Worm (Caenorhabditis elegans): ENCODE measurements around the gene eor-1.

eor-1 gene

DNA sequence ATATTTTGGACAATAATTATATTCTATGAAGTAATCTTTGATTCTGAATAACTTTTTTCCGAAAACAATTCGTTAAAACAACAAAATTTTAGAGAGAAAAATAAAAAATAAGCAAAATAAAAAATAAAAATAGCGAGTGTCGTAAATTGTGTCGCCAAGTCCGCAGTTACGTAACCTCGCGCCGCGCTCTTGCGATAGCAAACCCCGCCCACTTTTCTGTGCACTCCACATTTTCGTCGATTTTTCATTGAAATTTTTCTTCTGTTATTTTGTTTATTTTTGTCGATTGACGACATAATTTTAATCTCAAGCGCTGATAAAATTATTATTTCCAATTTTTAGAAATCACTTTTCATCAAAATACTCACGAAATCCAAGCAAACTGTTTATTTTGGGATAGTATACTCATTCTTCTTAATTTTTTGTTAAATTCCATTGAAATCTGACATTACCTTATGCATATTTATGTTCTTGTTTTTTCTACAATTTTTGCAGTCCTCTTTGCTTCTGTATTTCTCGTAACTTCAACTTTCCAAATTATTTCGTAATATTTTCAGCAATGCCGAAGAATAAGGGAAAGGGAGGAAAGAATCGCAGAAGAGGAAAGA is 11.5 kb upstream of the eor-1 start, which contains the start of gene eif-1.A:
eif-1.A (plus strand) TSS at position 558 of the 608 bp plus-strand sequence.
- peak; percentile 51 for TF ChIP-seq nhr-28 (tag; optimal IDR thresholded peaks at IDR 0.05)
- TF ChIP-seq mep-1 (tag; optimal IDR thresholded peaks at IDR 0.05): peak; percentile 61
- TF ChIP-seq nhr-6 (tag; optimal IDR thresholded peaks at IDR 0.05): peak; percentile 45
- TF ChIP-seq F44E2.7 (GFP tag; IDR thresholded peaks at IDR 0.05): no peak
- peak; percentile 29 for TF ChIP-seq hlh-11 (tag; optimal IDR thresholded peaks at IDR 0.05)
- TF ChIP-seq nhr-111 (GFP tag; optimal IDR thresholded peaks at IDR 0.05): no peak
- TF ChIP-seq lin-38 (GFP tag; IDR thresholded peaks at IDR 0.05): peak; percentile 66
- TF ChIP-seq rbr-2 (tag; optimal IDR thresholded peaks at IDR 0.05): peak; percentile 24
- no peak for TF ChIP-seq skn-1 (tag; optimal IDR thresholded peaks at IDR 0.05)
- peak; percentile 26 for TF ChIP-seq hlh-30 (tag; optimal IDR thresholded peaks at IDR 0.05; ENCODE audit: insufficient read depth)
- TF ChIP-seq mes-2 (tag; optimal IDR thresholded peaks at IDR 0.05; ENCODE audit: poor library complexity, severe bottlenecking): peak; percentile 87
- no peak for TF ChIP-seq daf-16 (GFP tag; optimal IDR thresholded peaks at IDR 0.05)
- TF ChIP-seq daf-16 (tag; optimal IDR thresholded peaks at IDR 0.05): peak; percentile 40
- peak in 1 of 2 experiments; percentile 85 for TF ChIP-seq lsy-2 (tag; optimal IDR thresholded peaks at IDR 0.05)
- no peak for TF ChIP-seq ZK546.5 (tag; optimal IDR thresholded peaks at IDR 0.05)
- peak; percentile 47 for TF ChIP-seq dpl-1 (GFP tag; optimal IDR thresholded peaks at IDR 0.05)
- peak; percentile 24; the same call in 1 of the 2 replicates for TF ChIP-seq snpc-1.2 (GFP tag; IDR thresholded peaks at IDR 0.05)
- TF ChIP-seq unc-39 (tag; optimal IDR thresholded peaks at IDR 0.05): no peak
- no peak for TF ChIP-seq hmg-1.1 (GFP tag; IDR thresholded peaks at IDR 0.05)
- peak; percentile 30 for TF ChIP-seq nhr-77 (tag; optimal IDR thresholded peaks at IDR 0.05)
- peak; percentile 37 for TF ChIP-seq dve-1 (tag; optimal IDR thresholded peaks at IDR 0.05; ENCODE audit: insufficient read depth)

DNA sequence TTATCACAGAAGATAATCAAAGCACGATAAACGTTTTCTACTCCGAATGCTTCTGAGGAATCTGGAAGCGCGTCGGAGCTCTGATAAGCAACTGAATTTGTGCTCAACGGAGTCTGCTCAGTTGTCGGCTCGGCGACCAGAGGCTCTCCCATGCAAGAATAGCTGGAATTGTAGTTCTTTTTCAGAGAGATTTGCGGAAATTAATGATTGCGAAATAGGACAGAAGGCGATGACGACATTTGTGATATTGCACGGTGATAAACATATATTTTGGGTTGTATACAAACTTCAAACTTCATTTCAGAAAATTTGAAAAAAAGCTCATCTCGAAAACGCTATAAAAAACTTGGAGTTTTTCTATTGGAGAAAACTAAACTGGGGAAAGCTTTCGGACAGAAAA is 10.8 kb upstream of the eor-1 start, which contains the start of gene H06H21.37:
H06H21.37 (minus strand) TSS at position 162 of the 400 bp plus-strand sequence.
- no peak for TF ChIP-seq T20F7.1 (GFP tag; optimal IDR thresholded peaks at IDR 0.05)
- TF ChIP-seq spr-1 (tag; optimal IDR thresholded peaks at IDR 0.05): no peak
- TF ChIP-seq nhr-25 (tag; optimal IDR thresholded peaks at IDR 0.05; ENCODE audit: borderline replicate concordance, insufficient read depth): no peak
- TF ChIP-seq saeg-2 (GFP tag; IDR thresholded peaks at IDR 0.05): no peak
- no peak for TF ChIP-seq lsy-2 (tag; optimal IDR thresholded peaks at IDR 0.05)
- no peak for TF ChIP-seq mdl-1 (tag; optimal IDR thresholded peaks at IDR 0.05)
- TF ChIP-seq lir-3 (tag; optimal IDR thresholded peaks at IDR 0.05): no peak
- TF ChIP-seq ZK546.5 (tag; optimal IDR thresholded peaks at IDR 0.05): no peak
- TF ChIP-seq Y5F2A.4 (GFP tag; optimal IDR thresholded peaks at IDR 0.05): no peak
- no peak for TF ChIP-seq lin-39 (tag; optimal IDR thresholded peaks at IDR 0.05)
- no peak for TF ChIP-seq dmd-8 (GFP tag; IDR thresholded peaks at IDR 0.05)
- TF ChIP-seq T26A8.4 (GFP tag; IDR thresholded peaks at IDR 0.05): no peak
- TF ChIP-seq hlh-11 (tag; optimal IDR thresholded peaks at IDR 0.05): no peak
- TF ChIP-seq dve-1 (tag; optimal IDR thresholded peaks at IDR 0.05; ENCODE audit: insufficient read depth): no peak
- no peak for TF ChIP-seq nhr-41 (GFP tag; IDR thresholded peaks at IDR 0.05)
- no peak for TF ChIP-seq cey-2 (tag; optimal IDR thresholded peaks at IDR 0.05; ENCODE audit: borderline replicate concordance, insufficient read depth)
- TF ChIP-seq madf-9 (GFP tag; conservative IDR thresholded peaks at IDR 0.05): no peak
- no peak for TF ChIP-seq Y48G9A.11 (GFP tag; IDR thresholded peaks at IDR 0.05)
- TF ChIP-seq tag-97 (GFP tag; IDR thresholded peaks at IDR 0.05): no peak

DNA sequence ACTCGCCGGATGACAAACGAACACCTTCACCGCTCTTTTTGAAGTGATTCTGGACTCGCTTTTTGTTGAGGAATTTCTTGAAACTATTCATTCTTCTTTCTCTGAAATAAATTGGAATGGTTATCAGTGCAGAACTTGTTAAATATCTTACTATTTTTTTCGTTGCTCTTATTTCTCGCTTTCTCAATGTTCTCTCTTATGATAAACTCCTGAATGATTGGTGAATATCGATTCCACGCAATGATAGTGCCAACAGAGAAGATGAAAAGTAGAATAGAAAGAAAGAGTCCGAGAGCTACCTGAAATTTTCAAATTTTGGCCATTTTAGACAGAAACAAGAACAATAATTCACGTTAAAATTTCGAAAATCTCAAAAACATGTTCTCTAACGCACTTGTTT is 10.4 kb upstream of the eor-1 start, which contains the start of gene ubxn-6:
ubxn-6 (minus strand) TSS at position 101 of the 400 bp plus-strand sequence.
- no peak for TF ChIP-seq lin-13 (GFP tag; optimal IDR thresholded peaks at IDR 0.05)
- no peak for TF ChIP-seq F37D6.2 (tag; optimal IDR thresholded peaks at IDR 0.05)
- TF ChIP-seq nhr-102 (tag; optimal IDR thresholded peaks at IDR 0.05): no peak
- no peak for TF ChIP-seq ama-1 (optimal IDR thresholded peaks at IDR 0.05)
- no peak for TF ChIP-seq lin-29 (GFP tag; IDR thresholded peaks at IDR 0.05)
- TF ChIP-seq nhr-48 (tag; optimal IDR thresholded peaks at IDR 0.05): no peak
- TF ChIP-seq lin-1 (GFP tag; IDR thresholded peaks at IDR 0.05): no peak
- TF ChIP-seq madf-9 (GFP tag; conservative IDR thresholded peaks at IDR 0.05): no peak
- no peak for TF ChIP-seq Y75B8A.6 (GFP tag; IDR thresholded peaks at IDR 0.05)
- TF ChIP-seq hlh-30 (tag; optimal IDR thresholded peaks at IDR 0.05; ENCODE audit: insufficient read depth): no peak
- TF ChIP-seq lin-38 (GFP tag; IDR thresholded peaks at IDR 0.05): no peak
- no peak for TF ChIP-seq mxl-2 (GFP tag; conservative IDR thresholded peaks at IDR 0.05)
- no peak for TF ChIP-seq F44E2.7 (GFP tag; IDR thresholded peaks at IDR 0.05)

Measured in whole organism, L4 larva.